Fruit fly (Drosophila melanogaster) whole organism, embryonic: ENCODE results near the gene CG10598.

Experiments
- Adf1 ChIP-seq: fragments of 200-800 bp; sonication (Bioruptor generic); IDR thresholded peaks from 2 replicates; pipeline ENCODE4 v1.3.6; 2022; ENCODE audit warnings: missing biosample characterization, missing genetic modification characterization
- B-H1 ChIP-seq: fragments of 200-800 bp; sonication (Bioruptor generic); IDR thresholded peaks from 3 replicates; pipeline ENCODE4 v1.3.6; 2022; ENCODE audit warnings: missing biosample characterization, missing genetic modification characterization
- Blimp-1 ChIP-seq: fragments of 200-800 bp; sonication (Bioruptor generic); optimal IDR thresholded peaks from 3 replicates; lab custom pipeline; 2018; ENCODE audit warnings: missing biosample characterization, missing genetic modification characterization, mild to moderate bottlenecking, moderate library complexity, missing genetic modification reagents
- Bteb2 ChIP-seq: fragments of 200-800 bp; sonication (Bioruptor generic); optimal IDR thresholded peaks from 2 replicates; lab custom pipeline; 2016; ENCODE audit warnings: missing biosample characterization, missing genetic modification characterization
- CG10543 ChIP-seq: fragments of 200-800 bp; sonication (Bioruptor generic); optimal IDR thresholded peaks from 3 replicates; lab custom pipeline; 2017; ENCODE audit warnings: missing biosample characterization, mild to moderate bottlenecking, missing genetic modification characterization, moderate library complexity
- CG11696 ChIP-seq: fragments of 200-800 bp; sonication (Bioruptor generic); IDR thresholded peaks from 2 replicates; pipeline ENCODE4 v1.3.6; 2022; ENCODE audit warnings: missing biosample characterization, missing genetic modification characterization
- CG15073 ChIP-seq: fragments of 200-800 bp; sonication (Bioruptor generic); optimal IDR thresholded peaks from 2 replicates; lab custom pipeline; 2016; ENCODE audit warnings: missing biosample characterization, missing genetic modification characterization
- CG15269 ChIP-seq: fragments of 200-800 bp; sonication (Bioruptor generic); optimal IDR thresholded peaks from 2 replicates; lab custom pipeline; 2018; ENCODE audit warnings: missing biosample characterization, mild to moderate bottlenecking, missing genetic modification characterization, moderate library complexity
- CG1602 ChIP-seq: fragments of 200-800 bp; sonication (Bioruptor generic); optimal IDR thresholded peaks from 3 replicates; lab custom pipeline; 2016; ENCODE audit warnings: missing biosample characterization, missing genetic modification characterization
- CG16863 ChIP-seq: fragments of 200-800 bp; sonication (Bioruptor generic); optimal IDR thresholded peaks from 3 replicates; lab custom pipeline; 2016; ENCODE audit warnings: missing biosample characterization, missing genetic modification characterization
- CG2116 ChIP-seq: fragments of 200-800 bp; sonication (Bioruptor generic); optimal IDR thresholded peaks from 3 replicates; lab custom pipeline; 2018; ENCODE audit warnings: missing biosample characterization, mild to moderate bottlenecking, missing genetic modification characterization
- CG2199 ChIP-seq: fragments of 200-800 bp; sonication (Bioruptor generic); IDR thresholded peaks from 3 replicates; pipeline ENCODE4 v1.3.6; 2022; ENCODE audit warnings: missing biosample characterization, missing genetic modification characterization
- CG2202 ChIP-seq: fragments of 200-800 bp; sonication (Bioruptor generic); optimal IDR thresholded peaks from 2 replicates; lab custom pipeline; 2018; ENCODE audit warnings: missing biosample characterization, mild to moderate bottlenecking, missing genetic modification characterization
- CG32772 ChIP-seq: fragments of 200-800 bp; sonication (Bioruptor generic); IDR thresholded peaks from 2 replicates; pipeline ENCODE4 v1.3.6; 2022; ENCODE audit warnings: missing biosample characterization, missing genetic modification characterization
- CG3838 ChIP-seq: fragments of 200-800 bp; sonication (Bioruptor generic); optimal IDR thresholded peaks from 3 replicates; lab custom pipeline; 2016; ENCODE audit warnings: missing biosample characterization, missing genetic modification characterization
- CG4360 ChIP-seq: fragments of 200-800 bp; sonication (Bioruptor generic); IDR thresholded peaks from 2 replicates; pipeline ENCODE4 v1.3.6; 2022; ENCODE audit warnings: missing biosample characterization, missing genetic modification characterization
- CG5953 ChIP-seq: fragments of 200-800 bp; sonication (Bioruptor generic); IDR thresholded peaks from 2 replicates; pipeline ENCODE4 v1.3.6; 2022; ENCODE audit warnings: missing biosample characterization, missing genetic modification characterization
- CG6854 ChIP-seq: fragments of 200-800 bp; sonication (Bioruptor generic); optimal IDR thresholded peaks from 3 replicates; lab custom pipeline; 2017; ENCODE audit warnings: missing biosample characterization, mild to moderate bottlenecking, missing genetic modification characterization
- CG7786 ChIP-seq: fragments of 200-800 bp; sonication (Bioruptor generic); optimal IDR thresholded peaks from 2 replicates; lab custom pipeline; 2016; ENCODE audit warnings: missing biosample characterization, missing genetic modification characterization
- CG8944 ChIP-seq: fragments of 200-800 bp; sonication (Bioruptor generic); optimal IDR thresholded peaks from 3 replicates; lab custom pipeline; 2016; ENCODE audit warnings: missing biosample characterization, missing genetic modification characterization
- CG9215 ChIP-seq: fragments of 200-800 bp; sonication (Bioruptor generic); IDR thresholded peaks from 2 replicates; pipeline ENCODE4 v1.3.6; 2022; ENCODE audit warnings: missing biosample characterization, missing genetic modification characterization
- CTCF ChIP-seq: fragments of 200-800 bp; sonication (Bioruptor generic); optimal IDR thresholded peaks from 2 replicates; lab custom pipeline; 2017; ENCODE audit warnings: missing biosample characterization, mild to moderate bottlenecking, missing genetic modification characterization, moderate library complexity
- CkIIα-i1 ChIP-seq: fragments of 200-800 bp; sonication (Bioruptor generic); IDR thresholded peaks from 2 replicates; pipeline ENCODE4 v1.3.6; 2022; ENCODE audit warnings: missing biosample characterization, missing genetic modification characterization
- CrebB ChIP-seq: fragments of 200-800 bp; sonication (Bioruptor generic); optimal IDR thresholded peaks from 3 replicates; lab custom pipeline; 2018; ENCODE audit warnings: missing biosample characterization, mild to moderate bottlenecking, missing genetic modification characterization
- D19A ChIP-seq: fragments of 200-800 bp; optimal IDR thresholded peaks from 3 replicates; lab custom pipeline; 2019; ENCODE audit warnings: missing biosample characterization, mild to moderate bottlenecking, missing genetic modification characterization, moderate library complexity
- Dad ChIP-seq: fragments of 200-800 bp; sonication (Bioruptor generic); optimal IDR thresholded peaks from 3 replicates; lab custom pipeline; 2016; ENCODE audit warnings: missing biosample characterization, missing genetic modification characterization
- Dll ChIP-seq: fragments of 200-800 bp; sonication (Bioruptor generic); IDR thresholded peaks from 4 replicates; pipeline ENCODE4 v1.3.6; 2022; ENCODE audit warnings: missing biosample characterization, missing genetic modification characterization; ENCODE audit not compliant: partially characterized antibody
- E2f1 ChIP-seq: fragments of 200-800 bp; sonication (Bioruptor generic); IDR thresholded peaks from 2 replicates; pipeline ENCODE4 v1.3.6; 2022; ENCODE audit warnings: missing biosample characterization, missing genetic modification characterization
- HmgZ ChIP-seq: fragments of 200-800 bp; sonication (Bioruptor generic); optimal IDR thresholded peaks from 2 replicates; lab custom pipeline; 2018; ENCODE audit warnings: missing biosample characterization, mild to moderate bottlenecking, missing genetic modification characterization
- Hr3 ChIP-seq: fragments of 200-800 bp; sonication (Bioruptor generic); optimal IDR thresholded peaks from 3 replicates; lab custom pipeline; 2016; ENCODE audit warnings: missing biosample characterization, missing genetic modification characterization
- Hr39 ChIP-seq: fragments of >200 bp; optimal IDR thresholded peaks from 2 replicates; lab custom pipeline; 2017
- Neu2 ChIP-seq: fragments of 200-800 bp; sonication (Bioruptor generic); optimal IDR thresholded peaks from 3 replicates; lab custom pipeline; 2016; ENCODE audit warnings: missing biosample characterization, missing genetic modification characterization, borderline replicate concordance
- Poxn ChIP-seq: fragments of 200-800 bp; sonication (Bioruptor generic); IDR thresholded peaks from 2 replicates; pipeline ENCODE4 v1.3.6; 2022; ENCODE audit warnings: missing biosample characterization, missing genetic modification characterization
- bowl ChIP-seq: fragments of 200-800 bp; sonication (Bioruptor generic); IDR thresholded peaks from 2 replicates; pipeline ENCODE4 v1.3.6; 2022; ENCODE audit warnings: missing biosample characterization, missing genetic modification characterization
- br ChIP-seq: fragments of >200 bp; optimal IDR thresholded peaks from 2 replicates; lab custom pipeline; 2017
- bsh ChIP-seq, 2 experiments: fragments of 200-800 bp; sonication (Bioruptor generic); optimal IDR thresholded peaks; 2 replicates each; lab custom pipeline; 2017 to 2018; ENCODE audit warnings: mild to moderate bottlenecking in 2 of 2, missing biosample characterization in 2 of 2, missing genetic modification characterization in 2 of 2, moderate library complexity in 1 of 2
- corto ChIP-seq: fragments of 200-800 bp; sonication (Bioruptor generic); optimal IDR thresholded peaks from 2 replicates; lab custom pipeline; 2016; ENCODE audit warnings: missing biosample characterization, mild to moderate bottlenecking, missing genetic modification characterization, moderate library complexity
- dan ChIP-seq: fragments of 200-800 bp; sonication (Bioruptor generic); IDR thresholded peaks from 2 replicates; pipeline ENCODE4 v1.3.6; 2022; ENCODE audit warnings: missing biosample characterization, missing genetic modification characterization
- fd64A ChIP-seq: fragments of 200-800 bp; sonication (Bioruptor generic); optimal IDR thresholded peaks from 3 replicates; lab custom pipeline; 2018; ENCODE audit warnings: missing biosample characterization, mild to moderate bottlenecking, missing genetic modification characterization
- gt ChIP-seq: fragments of 200-800 bp; sonication (Bioruptor generic); IDR thresholded peaks from 2 replicates; pipeline ENCODE4 v1.3.6; 2022; ENCODE audit warnings: missing biosample characterization, missing genetic modification characterization
- her ChIP-seq: fragments of 200-800 bp; sonication (Bioruptor generic); optimal IDR thresholded peaks from 2 replicates; lab custom pipeline; 2016; ENCODE audit warnings: missing biosample characterization, missing genetic modification characterization
- maf-S ChIP-seq: fragments of 200-800 bp; sonication (Bioruptor generic); optimal IDR thresholded peaks from 2 replicates; lab custom pipeline; 2016; ENCODE audit warnings: missing biosample characterization, missing genetic modification characterization
- nau ChIP-seq: fragments of 200-800 bp; sonication (Bioruptor generic); optimal IDR thresholded peaks from 3 replicates; lab custom pipeline; 2017; ENCODE audit warnings: missing biosample characterization, mild to moderate bottlenecking, missing genetic modification characterization, missing genetic modification reagents
- nerfin-2 ChIP-seq: fragments of 200-800 bp; sonication (Bioruptor generic); IDR thresholded peaks from 2 replicates; pipeline ENCODE4 v1.3.6; 2022; ENCODE audit warnings: missing biosample characterization, missing genetic modification characterization; ENCODE audit not compliant: partially characterized antibody
- org-1 ChIP-seq: fragments of 200-800 bp; sonication (Bioruptor generic); optimal IDR thresholded peaks from 2 replicates; lab custom pipeline; 2017; ENCODE audit warnings: missing biosample characterization, missing genetic modification characterization
- pros ChIP-seq: fragments of 200-800 bp; sonication (Bioruptor generic); optimal IDR thresholded peaks from 3 replicates; lab custom pipeline; 2019; ENCODE audit warnings: missing biosample characterization, mild to moderate bottlenecking, missing genetic modification characterization, moderate library complexity
- sens-2 ChIP-seq: fragments of 200-800 bp; sonication (Bioruptor generic); IDR thresholded peaks from 2 replicates; pipeline ENCODE4 v1.3.6; 2022; ENCODE audit warnings: missing biosample characterization, missing genetic modification characterization
- slbo ChIP-seq: fragments of 200-800 bp; sonication (Bioruptor generic); IDR thresholded peaks from 2 replicates; pipeline ENCODE4 v1.3.6; 2022; ENCODE audit warnings: missing biosample characterization, missing genetic modification characterization
- sna ChIP-seq: fragments of 200-800 bp; sonication (Bioruptor generic); IDR thresholded peaks from 2 replicates; pipeline ENCODE4 v1.3.6; 2022; ENCODE audit warnings: missing biosample characterization, missing genetic modification characterization; ENCODE audit not compliant: partially characterized antibody
- stc ChIP-seq: fragments of 200-800 bp; sonication (Bioruptor generic); IDR thresholded peaks from 2 replicates; pipeline ENCODE4 v1.3.6; 2022; ENCODE audit warnings: missing biosample characterization, missing genetic modification characterization
- tin ChIP-seq: fragments of 200-800 bp; sonication (Bioruptor generic); optimal IDR thresholded peaks from 3 replicates; lab custom pipeline; 2016; ENCODE audit warnings: missing biosample characterization, missing genetic modification characterization
- toy ChIP-seq: fragments of 200-800 bp; sonication (Bioruptor generic); IDR thresholded peaks from 2 replicates; pipeline ENCODE4 v1.3.6; 2022; ENCODE audit warnings: missing biosample characterization, missing genetic modification characterization
- vfl ChIP-seq: fragments of 200-800 bp; sonication (Bioruptor generic); optimal IDR thresholded peaks from 2 replicates; lab custom pipeline; 2016; ENCODE audit warnings: missing biosample characterization, missing genetic modification characterization

The CG10598 gene

dm6 chrX:17178484-17178921, 48.2 kb downstream of the CG10598 start (continued):
- no peak for TF ChIP-seq CG10543 (GFP tag; lab: Kevin White, UChicago)
- no peak for TF ChIP-seq CG15073 (GFP tag; lab: Kevin White, UChicago)
- peak; percentile 96 for TF ChIP-seq Dad (GFP tag; lab: Kevin White, UChicago)
- TF ChIP-seq sna (GFP tag; lab: Robert Waterston, UW) = no peak
- peak; percentile 79 for TF ChIP-seq org-1 (GFP tag; lab: Kevin White, UChicago)
- no peak for TF ChIP-seq CrebB (tag; lab: Kevin White, UChicago)
- TF ChIP-seq Adf1 (GFP tag; lab: Robert Waterston, UW) = no peak
- peak; percentile 69 for TF ChIP-seq CG7786 (GFP tag; lab: Kevin White, UChicago)
- TF ChIP-seq Bteb2 (GFP tag; lab: Kevin White, UChicago) = no peak
- peak; percentile 96 for TF ChIP-seq D19A
- TF ChIP-seq E2f1 (GFP tag; lab: Robert Waterston, UW) = peak; percentile 99
- no peak for TF ChIP-seq vfl (GFP tag; lab: Kevin White, UChicago)
- no peak for TF ChIP-seq HmgZ (tag; lab: Kevin White, UChicago)
- TF ChIP-seq CG4360 = peak; percentile 88
- peak; percentile 52 for TF ChIP-seq Poxn (GFP tag; lab: Robert Waterston, UW)
- peak; percentile 47 for TF ChIP-seq her (GFP tag; lab: Kevin White, UChicago)
- no peak for TF ChIP-seq CG15269 (tag; lab: Kevin White, UChicago)
- TF ChIP-seq B-H1 (GFP tag; lab: Robert Waterston, UW) = peak; percentile 98
- TF ChIP-seq nau = peak; percentile 95
- peak; percentile 99 for TF ChIP-seq bowl
- TF ChIP-seq stc (GFP tag; lab: Robert Waterston, UW) = peak; percentile 99
- no peak for TF ChIP-seq Hr39 (lab: Kevin White, UChicago)
- no peak for TF ChIP-seq CG5953 (GFP tag; lab: Robert Waterston, UW)
- peak; percentile 82 for TF ChIP-seq CkIIα-i1 (GFP tag; lab: Robert Waterston, UW)
- TF ChIP-seq corto (GFP tag; lab: Kevin White, UChicago) = peak; percentile 98
- TF ChIP-seq Dll (GFP tag; lab: Robert Waterston, UW) = no peak
- no peak for TF ChIP-seq CG2116 (GFP tag; lab: Kevin White, UChicago)
- peak; percentile 63 for TF ChIP-seq CG1602 (GFP tag; lab: Kevin White, UChicago)
- TF ChIP-seq CG8944 (GFP tag; lab: Kevin White, UChicago) = no peak
- TF ChIP-seq bsh (GFP tag; optimal IDR thresholded peaks at IDR 0.05; lab: Kevin White, UChicago) = no peak
- peak; percentile 94 for TF ChIP-seq sens-2 (GFP tag; lab: Robert Waterston, UW)
- no peak for TF ChIP-seq maf-S (GFP tag; lab: Kevin White, UChicago)
- TF ChIP-seq toy = peak; percentile 96
- TF ChIP-seq CG2199 (GFP tag; lab: Robert Waterston, UW) = peak; percentile 98
- TF ChIP-seq CG16863 = peak; percentile 75
- peak; percentile 94 for TF ChIP-seq dan (GFP tag; lab: Robert Waterston, UW)
- peak; percentile 95 for TF ChIP-seq CG6854 (GFP tag; lab: Kevin White, UChicago)
- TF ChIP-seq br = no peak
- peak; percentile 94 for TF ChIP-seq fd64A
- peak; percentile 71 for TF ChIP-seq CG2202 (tag; lab: Kevin White, UChicago)
- peak; percentile 99 for TF ChIP-seq CG32772 (GFP tag; lab: Robert Waterston, UW)
- TF ChIP-seq Blimp-1 (GFP tag; lab: Kevin White, UChicago) = peak; percentile 97
- peak; percentile 93 for TF ChIP-seq CG11696 (GFP tag; lab: Robert Waterston, UW)
- peak; percentile 97 for TF ChIP-seq CG9215 (GFP tag; lab: Robert Waterston, UW)
- TF ChIP-seq CTCF (GFP tag; lab: Kevin White, UChicago) = peak; percentile 62
- TF ChIP-seq Hr3 (GFP tag; lab: Kevin White, UChicago) = peak; percentile 97
- TF ChIP-seq pros = peak; percentile 78
- TF ChIP-seq gt (GFP tag; lab: Robert Waterston, UW) = peak; percentile 98
- TF ChIP-seq slbo (GFP tag; lab: Robert Waterston, UW) = no peak
- TF ChIP-seq CG3838 (GFP tag; lab: Kevin White, UChicago) = no peak
- peak; percentile 98 for TF ChIP-seq tin (GFP tag; lab: Kevin White, UChicago)
- TF ChIP-seq Neu2 (GFP tag; lab: Kevin White, UChicago) = peak; percentile 68
- TF ChIP-seq nerfin-2 (GFP tag; lab: Robert Waterston, UW) = no peak
